Worm (Caenorhabditis elegans) whole organism, early embryonic: Measurements from ENCODE around the gene grl-2.

ENCODE experiments used
- B0310.2 ChIP-seq: sonication (generic microtip); optimal IDR thresholded peaks from 2 replicates; lab custom pipeline; 2016; ENCODE audit warnings: mild to moderate bottlenecking, missing genetic modification characterization, missing compliant biosample characterization
- F13C5.2 ChIP-seq: sonication (generic microtip); optimal IDR thresholded peaks from 2 replicates; lab custom pipeline; 2017; ENCODE audit warnings: mild to moderate bottlenecking, missing genetic modification characterization, inconsistent platforms, missing compliant biosample characterization
- aly-1 ChIP-seq: sonication (generic microtip); optimal IDR thresholded peaks from 2 replicates; lab custom pipeline; 2016; ENCODE audit warnings: missing genetic modification characterization, missing compliant biosample characterization
- ama-1 ChIP-seq: fragments of 150-350 bp; optimal IDR thresholded peaks from 2 replicates; lab custom pipeline; 2014
- ceh-13 ChIP-seq: fragments of 200-800 bp; sonication (Bioruptor generic); optimal IDR thresholded peaks from 2 replicates; lab custom pipeline; 2018; ENCODE audit warnings: mild to moderate bottlenecking, missing genetic modification characterization, missing compliant biosample characterization
- ceh-36 ChIP-seq: sonication (generic microtip); optimal IDR thresholded peaks from 2 replicates; lab custom pipeline; 2016; ENCODE audit warnings: missing genetic modification characterization, inconsistent platforms, missing compliant biosample characterization
- ets-7 ChIP-seq: sonication (generic microtip); optimal IDR thresholded peaks from 2 replicates; lab custom pipeline; 2016; ENCODE audit warnings: missing genotype, missing genetic modification characterization, missing compliant biosample characterization
- flt-1 ChIP-seq: fragments of 200-800 bp; sonication (Bioruptor generic); IDR thresholded peaks from 2 replicates; pipeline ENCODE4 v1.3.6; 2022; ENCODE audit warnings: missing genetic modification characterization, missing compliant biosample characterization
- hmbx-1 ChIP-seq: sonication (generic microtip); optimal IDR thresholded peaks from 2 replicates; lab custom pipeline; 2016; ENCODE audit warnings: mild to moderate bottlenecking, missing genetic modification characterization, missing compliant biosample characterization
- hmg-4 ChIP-seq: fragments of 200-800 bp; sonication (Bioruptor generic); optimal IDR thresholded peaks from 2 replicates; lab custom pipeline; 2018; ENCODE audit warnings: mild to moderate bottlenecking, missing genetic modification characterization, missing compliant biosample characterization
- hnd-1 ChIP-seq: sonication (generic microtip); optimal IDR thresholded peaks from 2 replicates; lab custom pipeline; 2016; ENCODE audit warnings: missing genetic modification characterization, missing compliant biosample characterization
- pes-1 ChIP-seq: fragments of 200-800 bp; sonication (Bioruptor generic); IDR thresholded peaks from 2 replicates; pipeline ENCODE4 v1.3.6; 2022; ENCODE audit warnings: missing genetic modification reagents, missing genetic modification characterization, missing compliant biosample characterization
- scrt-1 ChIP-seq: fragments of 200-800 bp; sonication (Bioruptor generic); IDR thresholded peaks from 2 replicates; pipeline ENCODE4 v1.3.6; 2022; ENCODE audit warnings: missing genetic modification characterization, missing compliant biosample characterization
- sea-1 ChIP-seq: fragments of 200-800 bp; sonication (Bioruptor generic); conservative IDR thresholded peaks from 2 replicates; pipeline ENCODE4 v1.3.6; 2022; ENCODE audit warnings: missing genetic modification characterization, missing compliant biosample characterization
- tbx-11 ChIP-seq: fragments of 200-800 bp; sonication (Bioruptor generic); IDR thresholded peaks from 2 replicates; pipeline ENCODE4 v1.3.6; 2022; ENCODE audit warnings: missing genetic modification characterization, missing compliant biosample characterization
- tbx-37 ChIP-seq: fragments of 200-800 bp; sonication (Bioruptor generic); conservative IDR thresholded peaks from 2 replicates; pipeline ENCODE4 v1.3.6; 2022; ENCODE audit warnings: missing genetic modification reagents, missing genetic modification characterization, missing compliant biosample characterization
- tra-4 ChIP-seq: sonication (generic microtip); optimal IDR thresholded peaks from 2 replicates; lab custom pipeline; 2017; ENCODE audit warnings: missing genetic modification characterization, missing compliant biosample characterization

Gene grl-2

ce11 chrV:12921680-12922079 is 23.2 kb upstream of the grl-2 start:
- TF ChIP-seq pes-1 (GFP tag; lab: Robert Waterston, UW): no peak
- TF ChIP-seq F13C5.2: no peak
- no peak for TF ChIP-seq ceh-36 (tag; lab: Kevin White, UChicago)
- no peak for TF ChIP-seq tra-4 (tag; lab: Kevin White, UChicago)
- no peak for TF ChIP-seq aly-1 (tag; lab: Kevin White, UChicago)
- TF ChIP-seq sea-1 (GFP tag; lab: Robert Waterston, UW): no peak
- no peak for TF ChIP-seq hmbx-1
- no peak for TF ChIP-seq tbx-11 (GFP tag; lab: Robert Waterston, UW)
- no peak for TF ChIP-seq ceh-13
- no peak for TF ChIP-seq scrt-1
- TF ChIP-seq B0310.2 (tag; lab: Kevin White, UChicago): no peak
- TF ChIP-seq ets-7 (tag; lab: Kevin White, UChicago): no peak
- no peak for TF ChIP-seq hmg-4 (GFP tag; lab: Kevin White, UChicago)
- no peak for TF ChIP-seq hnd-1 (tag; lab: Kevin White, UChicago)
- TF ChIP-seq tbx-37: no peak
- TF ChIP-seq ama-1: no peak
- no peak for TF ChIP-seq flt-1 (GFP tag; lab: Robert Waterston, UW)

DNA sequence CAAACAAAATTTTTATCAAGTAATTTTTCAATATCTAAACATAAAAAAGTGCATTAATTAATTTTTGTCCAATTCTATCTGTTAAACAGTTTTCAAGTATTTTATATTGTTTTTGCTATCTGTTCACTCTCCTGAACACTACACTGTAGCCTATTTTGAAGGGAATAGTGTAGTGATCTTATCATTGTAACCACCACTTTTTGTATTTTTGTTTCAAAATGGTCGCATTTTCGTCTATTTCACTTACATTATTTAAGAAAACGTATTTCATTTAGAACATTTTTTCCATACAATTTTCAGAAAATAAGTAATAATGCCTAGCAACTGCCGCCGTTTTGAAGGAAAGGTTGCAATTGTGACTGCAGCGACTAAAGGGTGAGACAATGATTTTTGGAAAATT is 22.6 kb upstream of the grl-2 start, which contains the start of gene dhrs-4:
TSS of gene dhrs-4 (plus strand) at position 301 of the 400 bp plus-strand sequence.
- TF ChIP-seq ama-1: no peak
- TF ChIP-seq B0310.2 (tag; lab: Kevin White, UChicago): no peak
- TF ChIP-seq tbx-37: no peak
- no peak for TF ChIP-seq tra-4 (tag; lab: Kevin White, UChicago)
- TF ChIP-seq tbx-11 (GFP tag; lab: Robert Waterston, UW): no peak
- no peak for TF ChIP-seq aly-1 (tag; lab: Kevin White, UChicago)
- TF ChIP-seq ceh-36 (tag; lab: Kevin White, UChicago): no peak
- no peak for TF ChIP-seq ceh-13

DNA sequence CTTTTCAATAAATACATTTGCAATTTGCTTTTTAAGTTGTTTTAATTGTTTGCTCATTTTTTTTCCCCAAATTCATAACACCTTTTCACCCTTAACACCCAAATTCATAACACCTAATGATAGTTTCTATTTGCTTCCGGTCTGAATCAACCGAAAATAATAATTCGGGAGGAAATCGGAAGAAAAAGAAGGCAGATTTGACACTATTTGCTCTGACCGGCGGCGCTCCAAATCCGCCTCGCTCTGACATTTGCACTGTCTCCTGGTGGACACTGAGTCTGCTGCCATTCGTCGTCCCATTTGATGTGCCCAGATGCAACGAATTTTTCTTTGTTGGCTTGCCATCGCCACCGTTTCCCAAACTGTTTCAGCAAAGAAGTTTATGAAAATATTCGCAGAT is 20.7 kb upstream of the grl-2 start, which contains the start of gene pqn-67:
TSS of gene pqn-67 (plus strand) at position 301 of the 400 bp plus-strand sequence.
- TF ChIP-seq scrt-1 (no peak), pes-1 (GFP tag; lab: Robert Waterston, UW) (no peak), sea-1 (GFP tag; lab: Robert Waterston, UW) (no peak), hmbx-1 (no peak), ets-7 (tag; lab: Kevin White, UChicago) (no peak), B0310.2 (tag; lab: Kevin White, UChicago) (no peak), hnd-1 (tag; lab: Kevin White, UChicago) (no peak), tbx-11 (GFP tag; lab: Robert Waterston, UW) (no peak), tbx-37 (no peak), ceh-36 (tag; lab: Kevin White, UChicago) (no peak), aly-1 (tag; lab: Kevin White, UChicago) (no peak), flt-1 (GFP tag; lab: Robert Waterston, UW) (no peak), ama-1 (no peak), F13C5.2 (no peak), hmg-4 (GFP tag; lab: Kevin White, UChicago) (no peak), ceh-13 (no peak), tra-4 (tag; lab: Kevin White, UChicago) (no peak)

DNA sequence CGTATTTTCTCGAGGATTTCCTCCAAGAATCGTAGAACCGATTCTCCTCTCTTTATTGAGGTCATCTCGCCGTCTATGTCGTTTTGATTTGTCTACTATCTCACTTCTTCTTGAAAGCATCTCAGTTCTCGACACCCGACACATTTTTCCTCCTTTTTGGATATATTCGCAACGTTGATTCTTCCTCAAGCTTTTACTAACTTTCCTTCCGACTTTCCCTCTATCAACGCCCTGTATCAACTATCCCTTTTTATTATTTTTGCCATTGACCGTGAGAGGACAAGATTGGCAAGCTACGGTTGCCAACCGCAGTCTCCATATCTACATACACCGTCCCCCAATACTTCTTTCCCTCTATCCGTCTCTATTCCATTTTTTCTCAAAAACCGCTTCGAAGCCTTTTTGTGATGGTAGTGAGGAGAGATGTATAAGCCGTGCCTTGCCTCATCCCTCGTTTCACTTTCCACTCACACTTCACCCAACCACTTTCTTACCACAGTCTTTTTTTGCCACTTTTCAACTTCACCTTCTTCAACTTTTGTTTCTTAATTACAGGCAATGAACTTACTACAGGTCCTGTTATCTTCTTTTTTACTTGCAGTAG is 15.8 kb upstream of the grl-2 start, which contains the start of gene T16G1.2:
TSS of gene T16G1.2 (plus strand) at position 554 of the 604 bp plus-strand sequence.
- TF ChIP-seq ets-7 (tag; lab: Kevin White, UChicago): no peak
- no peak for TF ChIP-seq F13C5.2

DNA sequence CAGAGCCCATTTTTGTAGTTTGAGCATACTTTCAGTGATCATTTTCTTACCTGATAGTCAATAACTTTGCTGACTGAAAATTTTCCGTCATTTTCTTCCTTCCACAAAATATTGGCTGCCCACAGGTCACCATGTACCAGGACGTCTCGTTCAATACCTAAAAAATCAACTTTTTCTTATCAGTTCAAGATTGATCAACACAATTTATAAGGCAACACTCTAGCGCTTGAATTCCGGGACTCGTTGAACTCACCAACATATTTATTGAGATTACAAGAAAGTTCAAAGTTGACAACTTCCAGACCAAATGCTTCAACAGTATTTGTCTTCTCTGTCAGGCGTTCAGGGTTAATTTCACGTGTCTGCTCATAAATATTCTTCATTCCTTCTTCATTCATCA is 11.2 kb upstream of the grl-2 start:
- TF ChIP-seq tbx-11 (GFP tag; lab: Robert Waterston, UW) (no peak), B0310.2 (tag; lab: Kevin White, UChicago) (no peak), hmbx-1 (no peak), tbx-37 (no peak), F13C5.2 (no peak), flt-1 (GFP tag; lab: Robert Waterston, UW) (no peak), scrt-1 (no peak), ceh-13 (no peak), ets-7 (tag; lab: Kevin White, UChicago) (no peak), ceh-36 (tag; lab: Kevin White, UChicago) (no peak)

DNA sequence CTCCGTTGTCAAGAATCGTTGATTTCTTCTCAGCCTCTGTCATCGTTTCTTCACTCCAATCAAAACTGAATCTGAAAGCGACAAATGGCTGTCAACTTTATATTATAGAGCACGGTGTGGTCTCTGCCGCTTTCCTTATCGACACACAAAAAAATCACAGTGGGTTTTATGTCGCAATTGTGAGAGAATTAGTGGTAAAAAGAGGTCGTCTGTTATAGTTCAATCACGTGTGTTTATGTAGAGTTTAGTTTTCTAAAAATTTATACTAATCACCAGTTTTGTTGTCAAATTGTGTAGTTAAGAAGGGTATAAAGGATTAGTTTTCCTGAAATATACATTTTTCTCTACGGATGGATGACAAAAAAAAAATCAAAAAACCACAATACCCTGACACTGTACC is 9.9 kb upstream of the grl-2 start, which contains the start of gene T16G1.7:
TSS of gene T16G1.7 (minus strand) at position 137 of the 400 bp plus-strand sequence.
- TF ChIP-seq hmg-4 (GFP tag; lab: Kevin White, UChicago) (no peak), F13C5.2 (no peak), ets-7 (tag; lab: Kevin White, UChicago) (no peak), ceh-36 (tag; lab: Kevin White, UChicago) (no peak), hnd-1 (tag; lab: Kevin White, UChicago) (no peak), tbx-11 (GFP tag; lab: Robert Waterston, UW) (no peak), flt-1 (GFP tag; lab: Robert Waterston, UW) (no peak), B0310.2 (tag; lab: Kevin White, UChicago) (no peak), scrt-1 (no peak)

- TF ChIP-seq pes-1 (GFP tag; lab: Robert Waterston, UW) (no peak), B0310.2 (tag; lab: Kevin White, UChicago) (no peak), hnd-1 (tag; lab: Kevin White, UChicago) (no peak), F13C5.2 (no peak), ama-1 (no peak), hmbx-1 (no peak), scrt-1 (no peak), tbx-11 (GFP tag; lab: Robert Waterston, UW) (no peak), ets-7 (tag; lab: Kevin White, UChicago) (no peak)
Observed at ce11 chrV:12937098-12937497, 7.8 kb upstream of the grl-2 start, which contains the start of gene T16G1.6. T16G1.6 (minus strand) TSS chrV:12937174.

ce11 chrV:12939434-12939833 is 5.4 kb upstream of the grl-2 start, which contains the start of gene T16G1.5:
T16G1.5 (minus strand) TSS chrV:12939552.
- TF ChIP-seq tbx-37 (no peak), tra-4 (tag; lab: Kevin White, UChicago) (no peak), hmg-4 (GFP tag; lab: Kevin White, UChicago) (no peak), hmbx-1 (no peak), hnd-1 (tag; lab: Kevin White, UChicago) (no peak)
